Fruit fly (Drosophila melanogaster) whole organism, embryonic: Measurements from ENCODE around the gene Nulp1.

Experiments
- Atf-2 ChIP-seq: fragments of 200-800 bp; sonication (Bioruptor generic); optimal IDR thresholded peaks from 2 replicates; lab custom pipeline; 2016; ENCODE audit warnings: missing biosample characterization, missing genetic modification characterization
- CG10274 ChIP-seq: fragments of 200-800 bp; sonication (Bioruptor generic); optimal IDR thresholded peaks from 3 replicates; lab custom pipeline; 2017; ENCODE audit warnings: missing biosample characterization, mild to moderate bottlenecking, missing genetic modification characterization
- CG10431 ChIP-seq: fragments of 200-800 bp; sonication (Bioruptor generic); optimal IDR thresholded peaks from 3 replicates; lab custom pipeline; 2018; ENCODE audit warnings: missing biosample characterization, mild to moderate bottlenecking, missing genetic modification characterization
- CG11247 ChIP-seq: fragments of 200-800 bp; sonication (Bioruptor generic); IDR thresholded peaks from 2 replicates; pipeline ENCODE4 v1.3.6; 2022; ENCODE audit warnings: missing biosample characterization, missing genetic modification characterization
- CG11504 ChIP-seq: fragments of 200-800 bp; sonication (Bioruptor generic); optimal IDR thresholded peaks from 3 replicates; lab custom pipeline; 2019; ENCODE audit warnings: missing biosample characterization, mild to moderate bottlenecking, missing genetic modification characterization, moderate library complexity
- CG11695 ChIP-seq: fragments of 200-800 bp; sonication (Bioruptor generic); IDR thresholded peaks from 3 replicates; pipeline ENCODE4 v1.3.6; 2022; ENCODE audit warnings: missing biosample characterization, missing genetic modification characterization
- CG13894 ChIP-seq: fragments of 200-800 bp; sonication (Bioruptor generic); optimal IDR thresholded peaks from 3 replicates; lab custom pipeline; 2018; ENCODE audit warnings: missing biosample characterization, mild to moderate bottlenecking, missing genetic modification characterization, moderate library complexity
- CG14441 ChIP-seq: fragments of 200-800 bp; sonication (Bioruptor generic); IDR thresholded peaks from 2 replicates; pipeline ENCODE4 v1.3.6; 2022; ENCODE audit warnings: missing biosample characterization, missing genetic modification characterization
- CG1647 ChIP-seq: fragments of 200-800 bp; sonication (Bioruptor generic); optimal IDR thresholded peaks from 3 replicates; lab custom pipeline; 2016; ENCODE audit warnings: missing biosample characterization, missing genetic modification characterization
- CG18011 ChIP-seq: fragments of 200-800 bp; sonication (Bioruptor generic); optimal IDR thresholded peaks from 2 replicates; lab custom pipeline; 2017; ENCODE audit warnings: missing biosample characterization, missing genetic modification characterization, mild to moderate bottlenecking, moderate library complexity, missing genotype
- CG4360 ChIP-seq: fragments of 200-800 bp; sonication (Bioruptor generic); IDR thresholded peaks from 2 replicates; pipeline ENCODE4 v1.3.6; 2022; ENCODE audit warnings: missing biosample characterization, missing genetic modification characterization
- CG6175 ChIP-seq: fragments of 200-800 bp; sonication (Bioruptor generic); IDR thresholded peaks from 3 replicates; pipeline ENCODE4 v1.3.6; 2022; ENCODE audit warnings: missing biosample characterization, missing genetic modification characterization
- CG7556 ChIP-seq: fragments of 200-800 bp; sonication (Bioruptor generic); optimal IDR thresholded peaks from 2 replicates; lab custom pipeline; 2017; ENCODE audit warnings: missing biosample characterization, mild to moderate bottlenecking, missing genetic modification characterization
- CG8924 ChIP-seq: fragments of 200-800 bp; optimal IDR thresholded peaks from 3 replicates; lab custom pipeline; 2019; ENCODE audit warnings: missing biosample characterization, mild to moderate bottlenecking, missing genetic modification characterization, moderate library complexity
- D19A ChIP-seq: fragments of 200-800 bp; optimal IDR thresholded peaks from 3 replicates; lab custom pipeline; 2019; ENCODE audit warnings: missing biosample characterization, mild to moderate bottlenecking, missing genetic modification characterization, moderate library complexity
- Deaf1 ChIP-seq: fragments of 200-800 bp; optimal IDR thresholded peaks from 3 replicates; lab custom pipeline; 2019; ENCODE audit warnings: missing biosample characterization, mild to moderate bottlenecking, missing genetic modification characterization, moderate library complexity
- Dll ChIP-seq: fragments of 200-800 bp; sonication (Bioruptor generic); IDR thresholded peaks from 4 replicates; pipeline ENCODE4 v1.3.6; 2022; ENCODE audit warnings: missing biosample characterization, missing genetic modification characterization; ENCODE audit not compliant: partially characterized antibody
- HLH54F ChIP-seq: fragments of 200-800 bp; sonication (Bioruptor generic); optimal IDR thresholded peaks from 3 replicates; lab custom pipeline; 2016; ENCODE audit warnings: missing biosample characterization, missing genetic modification characterization
- Hand ChIP-seq: fragments of 200-800 bp; sonication (Bioruptor generic); optimal IDR thresholded peaks from 2 replicates; lab custom pipeline; 2017; ENCODE audit warnings: mild to moderate bottlenecking, missing biosample characterization, missing genetic modification reagents, missing genetic modification characterization
- HmgZ ChIP-seq: fragments of 200-800 bp; sonication (Bioruptor generic); optimal IDR thresholded peaks from 2 replicates; lab custom pipeline; 2018; ENCODE audit warnings: missing biosample characterization, mild to moderate bottlenecking, missing genetic modification characterization
- Hmx ChIP-seq: fragments of 200-800 bp; sonication (Bioruptor generic); optimal IDR thresholded peaks from 2 replicates; lab custom pipeline; 2016; ENCODE audit warnings: missing biosample characterization, missing genetic modification characterization
- abd-A ChIP-seq: fragments of 200-800 bp; sonication (Bioruptor generic); optimal IDR thresholded peaks from 3 replicates; lab custom pipeline; 2019; ENCODE audit warnings: missing biosample characterization, mild to moderate bottlenecking, missing genetic modification characterization, moderate library complexity
- caup ChIP-seq: fragments of 200-800 bp; sonication (Bioruptor generic); optimal IDR thresholded peaks from 3 replicates; lab custom pipeline; 2017; ENCODE audit warnings: missing biosample characterization, mild to moderate bottlenecking, missing genetic modification characterization, moderate library complexity; ENCODE audit not compliant: severe bottlenecking
- chinmo ChIP-seq: fragments of 200-800 bp; sonication (Bioruptor generic); IDR thresholded peaks from 4 replicates; pipeline ENCODE4 v1.3.6; 2022; ENCODE audit warnings: missing biosample characterization, missing genetic modification characterization; ENCODE audit not compliant: partially characterized antibody
- croc ChIP-seq: fragments of 200-800 bp; sonication (Bioruptor generic); conservative IDR thresholded peaks from 3 replicates; pipeline ENCODE4 v1.3.6; 2022; ENCODE audit warnings: missing biosample characterization, missing genetic modification characterization
- dpn ChIP-seq, 2 experiments: fragments of 200-800 bp; sonication (Bioruptor generic); optimal IDR thresholded peaks; 3 replicates each; lab custom pipeline; 2016; ENCODE audit warnings: missing biosample characterization in 2 of 2, missing genetic modification characterization in 2 of 2
- eve ChIP-seq, 2 experiments: fragments of >200 bp; optimal IDR thresholded peaks; 2 replicates each; lab custom pipeline; 2017; ENCODE audit warnings: missing biosample characterization in 2 of 2, missing genetic modification characterization in 2 of 2
- fd3F ChIP-seq: fragments of 200-800 bp; sonication (Bioruptor generic); optimal IDR thresholded peaks from 2 replicates; lab custom pipeline; 2018; ENCODE audit warnings: missing biosample characterization, mild to moderate bottlenecking, missing genetic modification characterization, moderate library complexity
- ftz-f1 ChIP-seq: fragments of 200-800 bp; sonication (Bioruptor generic); optimal IDR thresholded peaks from 2 replicates; lab custom pipeline; 2016; ENCODE audit warnings: missing biosample characterization, missing genetic modification characterization
- gfzf ChIP-seq: fragments of 200-800 bp; sonication (Bioruptor generic); optimal IDR thresholded peaks from 2 replicates; lab custom pipeline; 2016; ENCODE audit warnings: missing biosample characterization, mild to moderate bottlenecking, missing genetic modification characterization, moderate library complexity
- gro ChIP-seq: fragments of 200-800 bp; sonication (Bioruptor generic); optimal IDR thresholded peaks from 2 replicates; lab custom pipeline; 2016; ENCODE audit warnings: missing biosample characterization, missing genetic modification characterization
- hbn ChIP-seq: fragments of 200-800 bp; sonication (Bioruptor generic); IDR thresholded peaks from 2 replicates; pipeline ENCODE4 v1.3.6; 2022; ENCODE audit warnings: missing biosample characterization, missing genetic modification characterization; ENCODE audit not compliant: partially characterized antibody
- hth ChIP-seq: fragments of >200 bp; optimal IDR thresholded peaks from 2 replicates; lab custom pipeline; 2017; ENCODE audit warnings: inconsistent platforms
- jigr1 ChIP-seq: fragments of 200-800 bp; sonication (Bioruptor generic); IDR thresholded peaks from 3 replicates; pipeline ENCODE4 v1.3.6; 2022; ENCODE audit warnings: missing biosample characterization, missing genetic modification characterization
- kah ChIP-seq: fragments of 200-800 bp; sonication (Bioruptor generic); optimal IDR thresholded peaks from 2 replicates; lab custom pipeline; 2018; ENCODE audit warnings: missing biosample characterization, mild to moderate bottlenecking, missing genetic modification characterization
- maf-S ChIP-seq: fragments of 200-800 bp; sonication (Bioruptor generic); optimal IDR thresholded peaks from 2 replicates; lab custom pipeline; 2016; ENCODE audit warnings: missing biosample characterization, missing genetic modification characterization
- mld ChIP-seq: fragments of 200-800 bp; sonication (Bioruptor generic); IDR thresholded peaks from 3 replicates; pipeline ENCODE4 v1.3.6; 2022; ENCODE audit warnings: missing biosample characterization, missing genetic modification characterization; ENCODE audit not compliant: partially characterized antibody
- nerfin-2 ChIP-seq: fragments of 200-800 bp; sonication (Bioruptor generic); IDR thresholded peaks from 2 replicates; pipeline ENCODE4 v1.3.6; 2022; ENCODE audit warnings: missing biosample characterization, missing genetic modification characterization; ENCODE audit not compliant: partially characterized antibody
- peb ChIP-seq: fragments of 200-800 bp; sonication (Bioruptor generic); IDR thresholded peaks from 2 replicates; pipeline ENCODE4 v1.3.6; 2022; ENCODE audit warnings: missing biosample characterization, missing genetic modification characterization
- sc ChIP-seq, 3 experiments: fragments of >200 bp in 2 of 3; fragments of 200-800 bp in 1 of 3; sonication (Bioruptor generic) in 1 of 3; optimal IDR thresholded peaks; 2 replicates in 2 of 3; 3 replicates in 1 of 3; lab custom pipeline; 2017; ENCODE audit warnings: mild to moderate bottlenecking in 1 of 3, missing biosample characterization in 1 of 3, missing genetic modification characterization in 1 of 3, missing genetic modification reagents in 1 of 3
- sna ChIP-seq: fragments of 200-800 bp; sonication (Bioruptor generic); IDR thresholded peaks from 2 replicates; pipeline ENCODE4 v1.3.6; 2022; ENCODE audit warnings: missing biosample characterization, missing genetic modification characterization; ENCODE audit not compliant: partially characterized antibody
- so ChIP-seq: fragments of 200-800 bp; sonication (Bioruptor generic); IDR thresholded peaks from 3 replicates; pipeline ENCODE4 v1.3.6; 2022; ENCODE audit warnings: missing biosample characterization, missing genetic modification characterization
- tin ChIP-seq: fragments of 200-800 bp; sonication (Bioruptor generic); optimal IDR thresholded peaks from 3 replicates; lab custom pipeline; 2016; ENCODE audit warnings: missing biosample characterization, missing genetic modification characterization
- unpg ChIP-seq: fragments of 200-800 bp; sonication (Bioruptor generic); optimal IDR thresholded peaks from 3 replicates; lab custom pipeline; 2018; ENCODE audit warnings: missing biosample characterization, mild to moderate bottlenecking, missing genetic modification characterization, moderate library complexity
- vnd ChIP-seq: fragments of 200-800 bp; sonication (Bioruptor generic); IDR thresholded peaks from 3 replicates; pipeline ENCODE4 v1.3.6; 2022; ENCODE audit warnings: missing biosample characterization, missing genetic modification characterization; ENCODE audit not compliant: partially characterized antibody
- yki ChIP-seq: fragments of >200 bp; optimal IDR thresholded peaks from 3 replicates; lab custom pipeline; 2018
- z ChIP-seq: fragments of 200-800 bp; sonication (Bioruptor generic); IDR thresholded peaks from 3 replicates; pipeline ENCODE4 v1.3.6; 2022; ENCODE audit warnings: missing biosample characterization, missing genetic modification characterization
- zen2 ChIP-seq: fragments of 200-800 bp; sonication (Bioruptor generic); IDR thresholded peaks from 3 replicates; pipeline ENCODE4 v1.3.6; 2022; ENCODE audit warnings: missing biosample characterization, missing genetic modification characterization; ENCODE audit not compliant: partially characterized antibody
- zfh1 ChIP-seq: fragments of 200-800 bp; sonication (Bioruptor generic); IDR thresholded peaks from 3 replicates; pipeline ENCODE4 v1.3.6; 2022; ENCODE audit warnings: missing biosample characterization, missing genetic modification characterization

Nulp1 gene

dm6 chr3L:8096106-8096558, 14.0 kb upstream of the Nulp1 start (continued):
- peak; percentile 83 for TF ChIP-seq CG18011 (GFP tag; lab: Kevin White, UChicago)
- TF ChIP-seq z = 0 out of 3 replicates have a peak, but pooled peaks have one; percentile 45
- 0 out of 2 replicates have a peak, but pooled peaks have one; percentile 20 for TF ChIP-seq CG4360 (GFP tag; lab: Robert Waterston, UW)
- TF ChIP-seq dpn (GFP tag; optimal IDR thresholded peaks at IDR 0.05; lab: Kevin White, UChicago) = peak; percentile 87 to 95
- TF ChIP-seq gro (GFP tag; lab: Kevin White, UChicago) = peak; percentile 94
- peak; percentile 94 for TF ChIP-seq unpg
- TF ChIP-seq so = peak; percentile 96
- TF ChIP-seq vnd = no peak
- peak; percentile 80; the same call in 2 of the 3 replicates for TF ChIP-seq zfh1 (GFP tag; lab: Robert Waterston, UW)
- TF ChIP-seq Hand = peak; percentile 97
- no peak for TF ChIP-seq gfzf
- TF ChIP-seq CG11695 (GFP tag; lab: Robert Waterston, UW) = peak; percentile 96
- TF ChIP-seq CG6175 = peak; percentile 92
- no peak for TF ChIP-seq mld (GFP tag; lab: Robert Waterston, UW)
- TF ChIP-seq tin (GFP tag; lab: Kevin White, UChicago) = peak; percentile 90
- TF ChIP-seq CG14441 (GFP tag; lab: Robert Waterston, UW) = peak; percentile 94
- TF ChIP-seq eve (GFP tag; optimal IDR thresholded peaks at IDR 0.05; lab: Kevin White, UChicago) = no peak
- TF ChIP-seq yki = no peak
- peak; percentile 81 for TF ChIP-seq CG1647
- TF ChIP-seq CG11504 (tag; lab: Kevin White, UChicago) = peak; percentile 95
- TF ChIP-seq CG8924 = peak; percentile 97
- peak; percentile 97 for TF ChIP-seq fd3F (GFP tag; lab: Kevin White, UChicago)
- no peak for TF ChIP-seq hth (lab: Kevin White, UChicago)
- peak; percentile 86 for TF ChIP-seq CG10274 (GFP tag; lab: Kevin White, UChicago)
- peak; percentile 59 for TF ChIP-seq Atf-2 (GFP tag; lab: Kevin White, UChicago)
- TF ChIP-seq chinmo (GFP tag; lab: Robert Waterston, UW) = no peak
- no peak for TF ChIP-seq sna (GFP tag; lab: Robert Waterston, UW)
- TF ChIP-seq peb (GFP tag; lab: Robert Waterston, UW) = peak; percentile 79
- peak; percentile 97 for TF ChIP-seq HmgZ (tag; lab: Kevin White, UChicago)
- peak; percentile 56 for TF ChIP-seq abd-A (tag; lab: Kevin White, UChicago)
- TF ChIP-seq sc (optimal IDR thresholded peaks at IDR 0.05; lab: Kevin White, UChicago) = no peak
- peak; percentile 64 for TF ChIP-seq sc (GFP tag; optimal IDR thresholded peaks at IDR 0.05; lab: Kevin White, UChicago)
- no peak for TF ChIP-seq zen2 (GFP tag; lab: Robert Waterston, UW)
- peak; percentile 81 for TF ChIP-seq kah (GFP tag; lab: Kevin White, UChicago)
- TF ChIP-seq Deaf1 (tag; lab: Kevin White, UChicago) = peak; percentile 81
- peak; percentile 87 for TF ChIP-seq HLH54F (GFP tag; lab: Kevin White, UChicago)
- peak; percentile 71 for TF ChIP-seq ftz-f1 (GFP tag; lab: Kevin White, UChicago)
- TF ChIP-seq D19A (tag; lab: Kevin White, UChicago) = peak; percentile 87
- TF ChIP-seq maf-S (GFP tag; lab: Kevin White, UChicago) = peak; percentile 79
- TF ChIP-seq CG13894 = peak; percentile 97
- TF ChIP-seq jigr1 (GFP tag; lab: Robert Waterston, UW) = peak; percentile 79; the same call in 2 of the 3 replicates
- TF ChIP-seq croc = peak; percentile 54; the same call in 2 of the 3 replicates
- peak; percentile 98 for TF ChIP-seq caup
- peak; percentile 96 for TF ChIP-seq CG11247 (GFP tag; lab: Robert Waterston, UW)
- no peak for TF ChIP-seq Dll
- peak; percentile 98 for TF ChIP-seq CG7556 (GFP tag; lab: Kevin White, UChicago)
- no peak for TF ChIP-seq nerfin-2 (GFP tag; lab: Robert Waterston, UW)
- TF ChIP-seq CG10431 = no peak
- TF ChIP-seq hbn (GFP tag; lab: Robert Waterston, UW) = no peak
- TF ChIP-seq Hmx = peak; percentile 12
